Fruit fly (Drosophila melanogaster): ENCODE data around the gene S-Lap3.

Gene S-Lap3

DNA sequence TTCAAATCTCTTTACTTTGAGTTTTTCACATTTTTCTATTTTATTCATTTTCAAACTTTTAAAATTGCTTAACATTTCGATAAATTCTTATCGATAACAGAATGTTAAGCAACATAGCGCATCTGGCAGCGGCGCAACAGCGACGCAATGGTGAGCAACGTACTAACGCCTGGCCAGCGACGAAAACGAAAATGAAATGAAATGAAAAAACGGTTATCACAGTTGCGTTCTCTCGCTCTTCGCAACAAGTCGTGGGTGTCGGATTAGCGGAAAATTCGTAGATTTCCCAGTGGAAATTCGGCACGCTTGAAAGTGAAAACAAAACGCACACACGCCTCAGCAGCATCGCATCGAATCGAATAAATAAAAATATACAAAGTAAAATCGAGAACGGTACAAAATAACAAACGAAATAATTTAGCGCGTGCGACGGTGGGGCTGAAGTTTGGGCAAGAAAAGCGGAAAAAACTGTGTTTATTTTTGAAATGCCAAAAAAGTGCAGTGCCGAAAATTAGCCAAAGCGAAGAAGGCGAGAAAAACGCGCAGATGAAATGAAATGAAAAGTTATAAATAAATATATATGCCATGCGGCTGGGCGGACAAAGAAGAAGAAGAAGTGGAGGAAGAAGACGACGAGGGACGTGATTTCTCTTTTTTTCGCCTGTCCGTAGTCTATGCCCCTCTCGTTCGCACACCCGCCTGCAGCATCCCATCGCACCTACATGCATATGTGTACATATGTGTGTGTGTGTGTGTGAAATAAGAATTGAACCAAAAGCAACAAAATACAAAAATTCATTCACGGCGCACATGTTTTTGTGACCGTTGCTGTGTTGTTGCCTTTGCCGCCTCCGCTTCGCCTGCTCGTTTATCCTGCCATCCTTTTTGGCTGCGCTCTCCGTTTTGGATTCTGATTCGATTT, 51.1 kb downstream of the S-Lap3 start (continued):
- peak; percentile 6 for TF ChIP-seq CG11504 (tag; optimal IDR thresholded peaks at IDR 0.05)
- no peak for TF ChIP-seq run (tag; optimal IDR thresholded peaks at IDR 0.05)
- TF ChIP-seq otp (GFP tag; IDR thresholded peaks at IDR 0.05) = peak; percentile 4; the same call in 1 of the 3 replicates
- TF ChIP-seq CG33213 (GFP tag; optimal IDR thresholded peaks at IDR 0.05) = no peak
- TF ChIP-seq bsh (GFP tag; optimal IDR thresholded peaks at IDR 0.05) = peak in 1 of 2 experiments; percentile 32
- TF ChIP-seq Ets97D (GFP tag; optimal IDR thresholded peaks at IDR 0.05) = peak; percentile 50
- TF ChIP-seq CG4282 (GFP tag; optimal IDR thresholded peaks at IDR 0.05) = peak; percentile 2
- TF ChIP-seq fd102C (GFP tag; optimal IDR thresholded peaks at IDR 0.05) = peak; percentile 19
- peak; percentile 44 for TF ChIP-seq CG2202 (tag; optimal IDR thresholded peaks at IDR 0.05)
- peak; percentile 98 for TF ChIP-seq Blimp-1 (GFP tag; optimal IDR thresholded peaks at IDR 0.05)
- TF ChIP-seq CG10209 (GFP tag; optimal IDR thresholded peaks at IDR 0.05) = no peak
- peak; percentile 14 for TF ChIP-seq lab (GFP tag; optimal IDR thresholded peaks at IDR 0.05)
- peak; percentile 47 for TF ChIP-seq Nf-YB (GFP tag; optimal IDR thresholded peaks at IDR 0.05)
- peak; percentile 42 for TF ChIP-seq pfk (GFP tag; optimal IDR thresholded peaks at IDR 0.05)
- TF ChIP-seq CG34224 (GFP tag; IDR thresholded peaks at IDR 0.05; ENCODE audit: partially characterized antibody) = peak; percentile 22; the same call in 1 of the 3 replicates
- TF ChIP-seq CG34422 (GFP tag; IDR thresholded peaks at IDR 0.05) = peak; percentile 61; the same call in 1 of the 3 replicates
- no peak for TF ChIP-seq CG4404 (GFP tag; IDR thresholded peaks at IDR 0.05)
- no peak for TF ChIP-seq btn (GFP tag; optimal IDR thresholded peaks at IDR 0.05)
- no peak for TF ChIP-seq ERR (GFP tag; optimal IDR thresholded peaks at IDR 0.05)
- TF ChIP-seq CoRest (tag; optimal IDR thresholded peaks at IDR 0.05) = peak; percentile 44
- no peak for TF ChIP-seq CG3065 (GFP tag; optimal IDR thresholded peaks at IDR 0.05)
- TF ChIP-seq CG3407 (GFP tag; optimal IDR thresholded peaks at IDR 0.05) = peak; percentile 27
- no peak for TF ChIP-seq gcm (GFP tag; optimal IDR thresholded peaks at IDR 0.05)
- TF ChIP-seq NfI (GFP tag; optimal IDR thresholded peaks at IDR 0.05) = peak; percentile 23
- peak; percentile 23 for TF ChIP-seq CG12659 (GFP tag; optimal IDR thresholded peaks at IDR 0.05)
- peak; percentile 29; the same call in 1 of the 2 replicates for TF ChIP-seq CG4360 (GFP tag; IDR thresholded peaks at IDR 0.05)
- peak; percentile 1 for TF ChIP-seq CG8089 (GFP tag; optimal IDR thresholded peaks at IDR 0.05)
- no peak for TF ChIP-seq CG8281 (tag; optimal IDR thresholded peaks at IDR 0.05)
- TF ChIP-seq CG32532 (GFP tag; IDR thresholded peaks at IDR 0.05) = peak; percentile 25; the same call in 1 of the 2 replicates
- TF ChIP-seq CG7357 (GFP tag; IDR thresholded peaks at IDR 0.05) = no peak
- TF ChIP-seq fru (optimal IDR thresholded peaks at IDR 0.05) = no peak
- no peak for TF ChIP-seq bigmax (GFP tag; optimal IDR thresholded peaks at IDR 0.05)
- TF ChIP-seq CG12744 (GFP tag; optimal IDR thresholded peaks at IDR 0.05) = peak; percentile 0
- no peak for TF ChIP-seq CG12236 (GFP tag; optimal IDR thresholded peaks at IDR 0.05)
- TF ChIP-seq CG10543 (GFP tag; optimal IDR thresholded peaks at IDR 0.05) = peak; percentile 5
- TF ChIP-seq TFAM (GFP tag; optimal IDR thresholded peaks at IDR 0.05) = no peak
- no peak for TF ChIP-seq hkb (optimal IDR thresholded peaks at IDR 0.05)
- peak; percentile 60 for TF ChIP-seq hkb (GFP tag; IDR thresholded peaks at IDR 0.05)
- TF ChIP-seq CG8765 (GFP tag; IDR thresholded peaks at IDR 0.05) = 0 out of 2 replicates have a peak, but pooled peaks have one; percentile 53
- TF ChIP-seq Pdp1 (GFP tag; optimal IDR thresholded peaks at IDR 0.05) = peak in 1 of 2 experiments; percentile 18
- TF ChIP-seq CG9932 (GFP tag; IDR thresholded peaks at IDR 0.05) = peak; percentile 13; the same call in 1 of the 2 replicates
- no peak for TF ChIP-seq dati (GFP tag; IDR thresholded peaks at IDR 0.05)
- peak; percentile 95 for TF ChIP-seq CG11696 (GFP tag; IDR thresholded peaks at IDR 0.05)
- TF ChIP-seq MTF-1 (GFP tag; optimal IDR thresholded peaks at IDR 0.05; ENCODE audit: borderline replicate concordance) = peak; percentile 30
- peak; percentile 58; the same call in 1 of the 2 replicates for TF ChIP-seq tna (GFP tag; IDR thresholded peaks at IDR 0.05; ENCODE audit: partially characterized antibody)
- peak; percentile 5 for TF ChIP-seq CG18476 (GFP tag; optimal IDR thresholded peaks at IDR 0.05)
- TF ChIP-seq sug (tag; optimal IDR thresholded peaks at IDR 0.05) = peak; percentile 45
- TF ChIP-seq kah (GFP tag; optimal IDR thresholded peaks at IDR 0.05) = peak; percentile 43
